Fruit fly (Drosophila melanogaster) whole organism: Measurements from ENCODE around the gene CG5068.

Experiments
- CG8478 ChIP-seq: fragments of >200 bp; optimal IDR thresholded peaks from 2 replicates; lab custom pipeline; 2018; ENCODE audit warnings: inconsistent platforms
- EcR ChIP-seq, 2 experiments: fragments of >200 bp; optimal IDR thresholded peaks; 2 replicates each; lab custom pipeline; 2017; ENCODE audit warnings: missing biosample characterization in 2 of 2, missing genetic modification characterization in 2 of 2, missing genetic modification reagents in 2 of 2

DNA sequence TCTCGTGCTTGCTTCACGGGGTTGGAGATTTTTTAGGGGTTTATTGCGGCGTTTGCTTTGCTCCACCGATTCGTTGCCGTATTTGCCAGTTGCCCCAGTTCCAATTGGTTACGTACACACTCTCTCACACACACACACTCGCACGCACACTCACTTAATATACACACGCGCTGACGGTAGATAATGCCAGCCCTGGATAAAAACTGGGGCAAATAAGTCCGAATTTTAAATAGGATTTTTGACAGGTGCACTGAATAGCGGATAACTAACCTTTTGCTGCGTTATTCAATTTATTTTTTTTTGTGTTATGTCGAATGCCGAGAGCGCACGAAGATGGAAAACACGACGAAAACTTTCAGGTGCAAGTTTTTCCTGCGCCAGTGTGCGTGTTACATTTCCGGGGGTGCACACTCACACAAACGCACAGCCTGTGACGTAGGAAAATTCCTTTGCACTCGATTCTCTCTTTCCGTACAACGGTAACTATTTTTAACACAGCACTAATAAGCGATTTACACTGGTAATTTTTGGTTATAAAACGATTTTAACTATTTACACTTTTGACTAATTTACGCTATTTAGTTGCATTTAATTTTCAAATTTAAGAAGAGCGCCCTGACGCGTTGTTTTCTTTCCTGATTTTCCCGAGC is 33.8 kb upstream of the CG5068 start:
- TF ChIP-seq EcR (GFP tag; optimal IDR thresholded peaks at IDR 0.05; lab: Kevin White, UChicago) (no peak), CG8478 (lab: Kevin White, UChicago) (no peak)
